Worm (Caenorhabditis elegans) whole organism, L2 larva: ENCODE measurements around the gene F49H12.7.

Experiments
- R02D3.7 ChIP-seq: fragments of 150-350 bp; optimal IDR thresholded peaks from 2 replicates; lab custom pipeline; 2014; ENCODE audit warnings: missing biosample characterization, missing genetic modification characterization
- ZK546.5 ChIP-seq: sonication (generic microtip); optimal IDR thresholded peaks from 2 replicates; lab custom pipeline; 2017; ENCODE audit warnings: missing biosample characterization, missing genetic modification characterization
- aly-2 ChIP-seq: fragments of 150-350 bp; optimal IDR thresholded peaks from 2 replicates; lab custom pipeline; 2014; ENCODE audit warnings: missing biosample characterization, missing genetic modification characterization
- ama-1 ChIP-seq: fragments of 150-350 bp; optimal IDR thresholded peaks from 2 replicates; lab custom pipeline; 2018; ENCODE audit warnings: inconsistent platforms
- blmp-1 ChIP-seq: sonication (generic microtip); optimal IDR thresholded peaks from 2 replicates; lab custom pipeline; 2017; ENCODE audit warnings: missing genetic modification characterization, mild to moderate bottlenecking, missing compliant biosample characterization, antibody characterized with exemption, moderate library complexity; ENCODE audit not compliant: insufficient read depth
- ceh-82 ChIP-seq: fragments of 150-350 bp; optimal IDR thresholded peaks from 2 replicates; lab custom pipeline; 2014; ENCODE audit warnings: missing biosample characterization, missing genetic modification characterization
- crh-2 ChIP-seq: sonication (generic microtip); optimal IDR thresholded peaks from 2 replicates; lab custom pipeline; 2017; ENCODE audit warnings: missing biosample characterization, missing genetic modification characterization
- elt-1 ChIP-seq: fragments of 150-350 bp; optimal IDR thresholded peaks from 2 replicates; lab custom pipeline; 2014; ENCODE audit warnings: missing biosample characterization, missing genetic modification characterization
- elt-3 ChIP-seq: sonication (generic microtip); optimal IDR thresholded peaks from 2 replicates; lab custom pipeline; 2017; ENCODE audit warnings: missing biosample characterization, missing genetic modification characterization
- fos-1 ChIP-seq: fragments of 150-350 bp; optimal IDR thresholded peaks from 2 replicates; lab custom pipeline; 2014; ENCODE audit warnings: missing biosample characterization, missing genetic modification characterization
- gmeb-1 ChIP-seq: fragments of 150-350 bp; optimal IDR thresholded peaks from 2 replicates; lab custom pipeline; 2014; ENCODE audit warnings: missing biosample characterization, missing genetic modification characterization
- lin-11 ChIP-seq: fragments of 150-350 bp; sonication (generic microtip); optimal IDR thresholded peaks from 2 replicates; lab custom pipeline; 2014; ENCODE audit warnings: missing biosample characterization, missing genetic modification characterization, inconsistent platforms, mixed read lengths
- lsy-2 ChIP-seq, 2 experiments: fragments of 150-350 bp in 1 of 2; sonication (generic microtip) in 1 of 2; optimal IDR thresholded peaks; 2 replicates each; lab custom pipeline; 2014 to 2017; ENCODE audit warnings: missing biosample characterization in 2 of 2, missing genetic modification characterization in 2 of 2
- nhr-10 ChIP-seq: sonication (generic microtip); optimal IDR thresholded peaks from 2 replicates; lab custom pipeline; 2017; ENCODE audit warnings: missing biosample characterization, missing genetic modification characterization
- nhr-11 ChIP-seq: fragments of 150-350 bp; optimal IDR thresholded peaks from 2 replicates; lab custom pipeline; 2014; ENCODE audit warnings: missing biosample characterization, missing genetic modification characterization
- nhr-129 ChIP-seq: fragments of 150-350 bp; optimal IDR thresholded peaks from 2 replicates; lab custom pipeline; 2014; ENCODE audit warnings: missing biosample characterization, missing genetic modification characterization
- nhr-21 ChIP-seq: fragments of 150-350 bp; optimal IDR thresholded peaks from 2 replicates; lab custom pipeline; 2014; ENCODE audit warnings: missing biosample characterization, missing genetic modification characterization
- nhr-23 ChIP-seq: fragments of 150-350 bp; optimal IDR thresholded peaks from 2 replicates; lab custom pipeline; 2014; ENCODE audit warnings: missing biosample characterization, missing genetic modification reagents, missing genetic modification characterization
- nhr-237 ChIP-seq: fragments of 150-350 bp; optimal IDR thresholded peaks from 2 replicates; lab custom pipeline; 2014; ENCODE audit warnings: missing biosample characterization, missing genetic modification characterization
- nhr-25 ChIP-seq: fragments of 150-350 bp; sonication (generic microtip); optimal IDR thresholded peaks from 3 replicates; lab custom pipeline; 2014; ENCODE audit warnings: missing biosample characterization, missing genetic modification characterization
- nhr-77 ChIP-seq: fragments of 150-350 bp; optimal IDR thresholded peaks from 2 replicates; lab custom pipeline; 2014; ENCODE audit warnings: missing biosample characterization, missing genetic modification characterization
- peb-1 ChIP-seq: fragments of 150-350 bp; optimal IDR thresholded peaks from 2 replicates; lab custom pipeline; 2014; ENCODE audit warnings: missing biosample characterization, missing genetic modification characterization
- skn-1 ChIP-seq: sonication (generic microtip); optimal IDR thresholded peaks from 2 replicates; lab custom pipeline; 2017; ENCODE audit warnings: missing biosample characterization, missing genetic modification characterization
- sma-3 ChIP-seq: sonication (generic microtip); optimal IDR thresholded peaks from 2 replicates; lab custom pipeline; 2016; ENCODE audit warnings: missing genetic modification reagents, missing genetic modification characterization, missing compliant biosample characterization
- sma-9 ChIP-seq, 2 experiments: fragments of 150-350 bp in 1 of 2; sonication (generic microtip) in 1 of 2; optimal IDR thresholded peaks; 2 replicates each; lab custom pipeline; 2014 to 2016; ENCODE audit warnings: missing genetic modification characterization in 2 of 2, mild to moderate bottlenecking in 1 of 2, missing biosample characterization in 1 of 2, missing compliant biosample characterization in 1 of 2, missing genetic modification reagents in 1 of 2, moderate library complexity in 1 of 2
- unc-39 ChIP-seq: fragments of 150-350 bp; optimal IDR thresholded peaks from 2 replicates; lab custom pipeline; 2014; ENCODE audit warnings: missing biosample characterization, missing genetic modification characterization
- unc-55 ChIP-seq: fragments of 150-350 bp; sonication (generic microtip); optimal IDR thresholded peaks from 3 replicates; lab custom pipeline; 2014; ENCODE audit warnings: missing biosample characterization, missing genetic modification reagents, missing genetic modification characterization
- unc-62 ChIP-seq: fragments of 150-350 bp; optimal IDR thresholded peaks from 2 replicates; lab custom pipeline; 2014; ENCODE audit warnings: missing biosample characterization, missing genetic modification reagents, missing genetic modification characterization
- zag-1 ChIP-seq: fragments of 150-350 bp; optimal IDR thresholded peaks from 2 replicates; lab custom pipeline; 2014; ENCODE audit warnings: missing biosample characterization, missing genetic modification characterization
- ztf-11 ChIP-seq: sonication (generic microtip); optimal IDR thresholded peaks from 2 replicates; lab custom pipeline; 2017; ENCODE audit warnings: missing biosample characterization, missing genetic modification characterization
- ztf-4 ChIP-seq: fragments of 150-350 bp; optimal IDR thresholded peaks from 2 replicates; lab custom pipeline; 2014; ENCODE audit warnings: missing biosample characterization, missing genetic modification characterization

The F49H12.7 gene

DNA sequence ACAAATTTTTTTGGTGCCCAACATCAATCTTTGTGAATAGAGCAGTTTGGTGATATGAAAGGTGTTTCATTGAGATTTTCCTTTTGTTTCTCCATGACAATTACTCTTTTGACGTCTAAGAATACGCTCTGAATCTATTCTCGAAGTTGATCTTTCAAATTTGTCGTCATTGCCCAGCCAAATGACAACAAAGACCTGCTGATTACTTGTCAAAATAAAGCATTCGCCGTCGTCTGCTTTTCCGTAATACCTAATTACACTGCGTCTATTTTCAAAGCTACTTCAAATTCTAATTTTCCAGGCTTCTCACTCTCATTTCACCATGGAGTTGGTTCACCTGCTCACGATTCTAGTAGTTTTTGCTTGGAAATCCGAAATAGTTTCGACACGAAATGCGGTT, 40.5 kb downstream of the F49H12.7 start, which contains the start of gene F53B1.3:
Gene F53B1.3, plus strand, starts transcription at position 301 of the 400 bp plus-strand sequence.
- TF ChIP-seq R02D3.7 (tag; lab: Kevin White, UChicago) (no peak), ama-1 (lab: Kevin White, UChicago) (no peak), zag-1 (tag; lab: Kevin White, UChicago) (no peak), unc-62 (no peak), unc-55 (GFP tag; lab: Kevin White, UChicago) (no peak), nhr-11 (tag; lab: Kevin White, UChicago) (no peak), elt-3 (no peak), aly-2 (tag; lab: Kevin White, UChicago) (no peak), ZK546.5 (tag; lab: Kevin White, UChicago) (no peak), lin-11 (tag; lab: Kevin White, UChicago) (no peak), gmeb-1 (tag; lab: Kevin White, UChicago) (no peak), peb-1 (tag; lab: Kevin White, UChicago) (no peak), ztf-4 (no peak), crh-2 (tag; lab: Kevin White, UChicago) (no peak), nhr-23 (no peak)

DNA sequence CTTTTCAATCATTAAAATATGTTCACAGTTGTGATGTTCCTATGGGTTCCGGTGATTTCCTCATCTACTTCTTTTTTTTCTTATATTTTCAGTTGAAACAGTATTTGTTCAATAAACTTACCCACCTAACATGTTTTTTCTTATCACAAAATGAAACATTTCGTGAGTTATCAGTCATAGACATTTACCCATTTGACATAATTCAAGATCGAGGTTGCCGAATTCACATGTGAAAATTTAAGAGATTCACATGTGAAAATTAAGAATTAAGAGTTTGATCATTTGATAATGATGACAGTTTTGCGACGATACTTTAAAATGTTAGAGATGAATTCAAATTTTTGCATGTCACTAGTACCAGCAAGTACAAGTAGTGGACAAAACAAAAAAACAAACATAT, 42.6 kb downstream of the F49H12.7 start:
- TF ChIP-seq elt-3 (no peak), nhr-129 (tag; lab: Kevin White, UChicago) (peak; percentile 8), zag-1 (tag; lab: Kevin White, UChicago) (no peak), gmeb-1 (tag; lab: Kevin White, UChicago) (peak; percentile 9), sma-9 (GFP tag; optimal IDR thresholded peaks at IDR 0.05; lab: Kevin White, UChicago) (peak; percentile 62), sma-9 (tag; optimal IDR thresholded peaks at IDR 0.05; lab: Kevin White, UChicago) (no peak), nhr-77 (no peak), crh-2 (tag; lab: Kevin White, UChicago) (peak; percentile 35), fos-1 (tag; lab: Kevin White, UChicago) (peak; percentile 81), ztf-11 (tag; lab: Kevin White, UChicago) (no peak), nhr-10 (tag; lab: Kevin White, UChicago) (no peak)
- TF ChIP-seq, all 48 proteins: peak for 5

DNA sequence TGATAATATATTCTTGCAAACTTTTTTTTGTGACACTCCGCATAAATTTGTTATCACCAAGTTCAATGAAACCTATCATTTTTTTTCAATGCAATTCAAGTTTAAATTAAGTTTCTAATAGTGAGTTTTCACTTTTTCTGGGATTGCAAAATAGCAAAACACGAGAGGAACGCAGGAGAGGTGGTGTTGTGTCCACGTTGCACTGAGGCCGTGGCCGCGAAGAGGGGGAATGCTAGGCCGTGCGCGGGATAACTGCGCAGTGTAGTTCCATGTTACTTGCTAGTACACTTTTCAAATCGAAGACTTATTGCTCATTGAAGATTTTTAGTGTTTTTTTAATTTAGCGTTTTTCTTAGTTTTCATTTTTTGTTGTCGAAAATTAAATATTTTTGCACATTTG, 43.4 kb downstream of the F49H12.7 start:
- TF ChIP-seq elt-1 (tag; lab: Kevin White, UChicago) (no peak), fos-1 (tag; lab: Kevin White, UChicago) (peak; percentile 41), crh-2 (tag; lab: Kevin White, UChicago) (peak; percentile 4)
- TF ChIP-seq, all 48 proteins: peak for 2

DNA sequence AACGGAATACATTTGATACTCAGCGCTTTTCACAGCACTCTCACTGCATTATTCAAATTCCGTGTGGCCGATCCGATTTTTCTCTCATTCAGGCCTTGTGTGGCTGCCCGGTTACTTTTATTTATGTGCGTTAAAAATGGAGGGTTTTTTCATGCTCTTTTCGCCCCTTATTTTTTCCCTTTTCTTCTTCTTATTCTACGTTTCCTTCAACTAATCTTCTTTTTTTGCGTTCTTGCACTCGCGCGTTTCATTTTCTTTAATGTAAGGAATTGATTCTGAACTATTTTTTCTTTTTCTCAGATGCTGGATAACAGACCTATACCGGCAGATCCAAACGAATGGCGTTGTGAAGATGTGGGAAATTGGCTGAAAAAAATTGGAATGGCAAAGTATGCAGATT, 43.9 kb downstream of the F49H12.7 start, which contains the start of gene F53B1.2:
Gene F53B1.2, plus strand, starts transcription at position 301 of the 400 bp plus-strand sequence.
- no peak for TF ChIP-seq nhr-77
- TF ChIP-seq nhr-10 (tag; lab: Kevin White, UChicago): no peak
- no peak for TF ChIP-seq aly-2 (tag; lab: Kevin White, UChicago)
- no peak for TF ChIP-seq skn-1
- no peak for TF ChIP-seq unc-39 (tag; lab: Kevin White, UChicago)
- TF ChIP-seq sma-3 (GFP tag; lab: Kevin White, UChicago): no peak
- TF ChIP-seq nhr-21 (tag; lab: Kevin White, UChicago): no peak
- no peak for TF ChIP-seq nhr-237
- no peak for TF ChIP-seq nhr-23
- no peak for TF ChIP-seq blmp-1 (tag; lab: Kevin White, UChicago)
- no peak for TF ChIP-seq nhr-129 (tag; lab: Kevin White, UChicago)
- no peak for TF ChIP-seq ztf-11 (tag; lab: Kevin White, UChicago)
- TF ChIP-seq ztf-4: no peak
- TF ChIP-seq ceh-82 (tag; lab: Kevin White, UChicago): no peak
- no peak for TF ChIP-seq nhr-25 (tag; lab: Kevin White, UChicago)
- no peak for TF ChIP-seq lsy-2 (tag; optimal IDR thresholded peaks at IDR 0.05; lab: Kevin White, UChicago)

- TF ChIP-seq skn-1 (no peak), unc-55 (GFP tag; lab: Kevin White, UChicago) (no peak)
Measured at ce11 chrX:2110603-2111327, 45.9 kb downstream of the F49H12.7 start.
